Fruit fly (Drosophila melanogaster): ENCODE measurements around the gene CG33932.

dm6 chrX:19745908-19746604 lies 1.8 kb downstream of the CG33932 start, which contains the start of gene parvin:
- no peak for TF ChIP-seq psq (optimal IDR thresholded peaks at IDR 0.05)
- TF ChIP-seq Myc (optimal IDR thresholded peaks at IDR 0.05): no peak
- TF ChIP-seq Sin3A (optimal IDR thresholded peaks at IDR 0.05): no peak

Data from Kc167 (cell line).